Worm (Caenorhabditis elegans) whole organism, L4 larva: ENCODE measurements around the gene cam-1.
A peak's percentile ranks its signal among the peaks of the same experiment; 100 is the strongest.

Experiments
- F44E2.7 ChIP-seq: fragments of 200-800 bp; sonication (Bioruptor generic); IDR thresholded peaks from 2 replicates; pipeline ENCODE4 v2.1.2; 2022; ENCODE audit warnings: missing genetic modification characterization, missing compliant biosample characterization
- T20F7.1 ChIP-seq: fragments of 200-800 bp; sonication (Bioruptor generic); optimal IDR thresholded peaks from 2 replicates; lab custom pipeline; 2018; ENCODE audit warnings: mild to moderate bottlenecking, missing genetic modification characterization, missing compliant biosample characterization
- aha-1 ChIP-seq: fragments of 150-350 bp; peaks from one replicate; lab custom pipeline; 2014; ENCODE audit warnings: missing biosample characterization, missing genetic modification characterization
- attf-4 ChIP-seq: sonication (generic microtip); optimal IDR thresholded peaks from 3 replicates; lab custom pipeline; 2017; ENCODE audit warnings: missing biosample characterization, missing genetic modification characterization
- ceh-32 ChIP-seq: sonication (generic microtip); optimal IDR thresholded peaks from 2 replicates; lab custom pipeline; 2016; ENCODE audit warnings: mild to moderate bottlenecking, missing genetic modification characterization, missing compliant biosample characterization; ENCODE audit not compliant: poor library complexity
- ceh-62 ChIP-seq: sonication (generic microtip); optimal IDR thresholded peaks from 2 replicates; lab custom pipeline; 2017; ENCODE audit warnings: missing biosample characterization, missing genetic modification characterization
- cey-2 ChIP-seq: sonication (generic microtip); optimal IDR thresholded peaks from 3 replicates; lab custom pipeline; 2017; ENCODE audit warnings: missing genetic modification characterization, mild to moderate bottlenecking, missing compliant biosample characterization, antibody characterized with exemption, borderline replicate concordance; ENCODE audit not compliant: insufficient read depth
- daf-16 ChIP-seq, 3 experiments: sonication (generic microtip); optimal IDR thresholded peaks; 2 replicates each; lab custom pipeline; 2016 to 2017; ENCODE audit warnings: missing genetic modification characterization in 3 of 3, missing genetic modification reagents in 3 of 3, mild to moderate bottlenecking in 2 of 3, missing compliant biosample characterization in 2 of 3, missing biosample characterization in 1 of 3, moderate library complexity in 1 of 3
- dmd-6 ChIP-seq: fragments of 200-800 bp; sonication (Bioruptor generic); IDR thresholded peaks from 2 replicates; pipeline ENCODE4 v1.3.6; 2022; ENCODE audit warnings: missing genetic modification reagents, missing genetic modification characterization, missing compliant biosample characterization
- dpl-1 ChIP-seq: fragments of 150-350 bp; optimal IDR thresholded peaks from 2 replicates; lab custom pipeline; 2014; ENCODE audit warnings: missing biosample characterization, missing genetic modification reagents, missing genetic modification characterization
- duxl-1 ChIP-seq: sonication (generic microtip); optimal IDR thresholded peaks from 2 replicates; lab custom pipeline; 2016; ENCODE audit warnings: mild to moderate bottlenecking, missing genetic modification characterization, moderate library complexity, missing compliant biosample characterization; ENCODE audit not compliant: poor library complexity
- dve-1 ChIP-seq: sonication (generic microtip); optimal IDR thresholded peaks from 2 replicates; lab custom pipeline; 2017; ENCODE audit warnings: antibody characterized with exemption, mild to moderate bottlenecking, missing genetic modification characterization, missing compliant biosample characterization; ENCODE audit not compliant: insufficient read depth
- hlh-11 ChIP-seq: fragments of 200-800 bp; sonication (Bioruptor generic); optimal IDR thresholded peaks from 2 replicates; lab custom pipeline; 2018; ENCODE audit warnings: mild to moderate bottlenecking, missing genetic modification characterization, missing compliant biosample characterization
- hmg-1.1 ChIP-seq: fragments of 200-800 bp; sonication (Bioruptor generic); IDR thresholded peaks from 2 replicates; pipeline ENCODE4 v1.3.6; 2022; ENCODE audit warnings: missing genetic modification reagents, missing genetic modification characterization, missing compliant biosample characterization
- jun-1 ChIP-seq: fragments of 150-350 bp; optimal IDR thresholded peaks from 2 replicates; lab custom pipeline; 2014; ENCODE audit warnings: missing biosample characterization, missing genetic modification reagents, missing genetic modification characterization
- lsy-2 ChIP-seq, 2 experiments: fragments of 150-350 bp in 1 of 2; sonication (generic microtip) in 1 of 2; optimal IDR thresholded peaks; 2 replicates each; lab custom pipeline; 2014 to 2017; ENCODE audit warnings: missing biosample characterization in 2 of 2, missing genetic modification characterization in 2 of 2
- madf-5 ChIP-seq, 2 experiments: fragments of 200-800 bp; sonication (Bioruptor generic); IDR thresholded peaks; 2 replicates each; pipeline ENCODE4 v1.3.6; 2022; ENCODE audit warnings: missing compliant biosample characterization in 2 of 2, missing genetic modification characterization in 2 of 2
- nhr-10 ChIP-seq: fragments of 150-350 bp; optimal IDR thresholded peaks from 2 replicates; lab custom pipeline; 2014; ENCODE audit warnings: missing biosample characterization, missing genetic modification characterization
- nhr-28 ChIP-seq: fragments of 150-350 bp; optimal IDR thresholded peaks from 2 replicates; lab custom pipeline; 2014; ENCODE audit warnings: missing biosample characterization, missing genetic modification characterization
- nhr-48 ChIP-seq: sonication (generic microtip); optimal IDR thresholded peaks from 2 replicates; lab custom pipeline; 2016; ENCODE audit warnings: mild to moderate bottlenecking, missing genetic modification characterization, missing compliant biosample characterization
- nhr-77 ChIP-seq: fragments of 150-350 bp; optimal IDR thresholded peaks from 2 replicates; lab custom pipeline; 2014; ENCODE audit warnings: missing biosample characterization, missing genetic modification characterization
- pqm-1 ChIP-seq: sonication (generic microtip); optimal IDR thresholded peaks from 2 replicates; lab custom pipeline; 2017; ENCODE audit warnings: missing biosample characterization, missing genetic modification characterization
- skn-1 ChIP-seq: fragments of 150-350 bp; optimal IDR thresholded peaks from 2 replicates; lab custom pipeline; 2014; ENCODE audit warnings: missing biosample characterization, missing genetic modification characterization
- snpc-1.2 ChIP-seq: fragments of 200-800 bp; sonication (Bioruptor generic); IDR thresholded peaks from 2 replicates; pipeline ENCODE4 v1.3.6; 2022; ENCODE audit warnings: missing genetic modification reagents, missing genetic modification characterization, missing compliant biosample characterization
- tag-97 ChIP-seq: fragments of 200-800 bp; sonication (Bioruptor generic); IDR thresholded peaks from 2 replicates; pipeline ENCODE4 v1.3.6; 2022; ENCODE audit warnings: missing genetic modification characterization, missing compliant biosample characterization
- tra-1 ChIP-seq: fragments of 200-800 bp; sonication (Bioruptor generic); IDR thresholded peaks from 2 replicates; pipeline ENCODE4 v1.3.6; 2022; ENCODE audit warnings: missing genetic modification reagents, missing genetic modification characterization, missing compliant biosample characterization
- unc-62 ChIP-seq, 3 experiments: fragments of 150-350 bp in 1 of 3; sonication (generic microtip); optimal IDR thresholded peaks in 2 of 3; peaks in 1 of 3; 1 replicate in 1 of 3; 2 replicates in 2 of 3; lab custom pipeline; 2014 to 2017; ENCODE audit warnings: missing biosample characterization in 3 of 3, missing genetic modification characterization in 3 of 3, missing genetic modification reagents in 3 of 3, missing genotype in 1 of 3
- zip-2 ChIP-seq: fragments of 150-350 bp; optimal IDR thresholded peaks from 2 replicates; lab custom pipeline; 2014; ENCODE audit warnings: missing biosample characterization, missing genetic modification characterization

The cam-1 gene

ce11 chrII:9281595-9281994, 28.5 kb downstream of the cam-1 start (continued):
- TF ChIP-seq attf-4 (tag; lab: Kevin White, UChicago) = no peak
- TF ChIP-seq duxl-1 (tag; lab: Kevin White, UChicago) = no peak
- TF ChIP-seq lsy-2 (tag; optimal IDR thresholded peaks at IDR 0.05; lab: Kevin White, UChicago) = peak in 1 of 2 experiments; percentile 78
- peak; percentile 52 for TF ChIP-seq nhr-77 (tag; lab: Kevin White, UChicago)

ce11 chrII:9280846-9281245, 29.3 kb downstream of the cam-1 start:
- TF ChIP-seq madf-5 (GFP tag; IDR thresholded peaks at IDR 0.05; lab: Robert Waterston, UW) = no peak
- no peak for TF ChIP-seq ceh-62
- no peak for TF ChIP-seq jun-1 (tag; lab: Kevin White, UChicago)
- no peak for TF ChIP-seq zip-2 (tag; lab: Kevin White, UChicago)

DNA sequence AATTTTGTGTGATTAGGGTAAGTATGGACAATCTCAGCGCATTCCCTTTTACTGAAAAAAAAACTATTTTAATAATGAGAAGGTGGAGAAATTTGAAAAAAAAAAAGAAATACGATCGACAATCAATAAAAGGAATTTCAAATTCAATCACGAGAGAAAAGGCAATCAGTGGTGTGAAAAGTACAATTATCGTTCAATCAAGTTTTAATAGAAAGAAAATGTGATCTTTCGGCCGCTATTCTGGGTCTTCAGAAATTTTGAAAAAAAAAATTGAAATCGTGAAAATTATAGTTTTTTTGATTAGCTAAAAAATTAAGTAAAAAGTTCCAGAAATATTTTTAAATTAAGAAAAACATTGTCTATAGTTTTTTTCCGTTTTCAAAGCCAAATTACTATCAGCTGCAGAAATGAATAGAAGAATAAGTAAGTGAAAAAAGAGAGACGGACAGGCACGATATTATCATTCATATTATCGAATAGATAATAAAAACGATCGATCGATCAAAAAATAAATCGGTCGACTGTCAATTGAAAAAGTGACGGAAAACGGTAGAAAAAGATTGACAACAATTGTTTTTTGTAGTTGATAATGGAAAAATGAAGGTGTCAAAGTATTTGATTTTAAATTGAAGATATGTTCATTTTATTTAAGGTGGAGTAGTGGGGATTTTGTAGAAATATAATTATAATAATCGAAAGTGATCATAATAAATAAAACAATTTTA, 29.9 kb downstream of the cam-1 start, which contains the start of gene gldi-3:
TSS of gene gldi-3 (minus strand) at position 51 of the 725 bp plus-strand sequence.
- TF ChIP-seq T20F7.1 = peak; percentile 40
- TF ChIP-seq tra-1 (GFP tag; lab: Robert Waterston, UW) = peak; percentile 63; the same call in 1 of the 2 replicates
- peak; percentile 45 for TF ChIP-seq pqm-1 (tag; lab: Kevin White, UChicago)
- TF ChIP-seq ceh-32 (tag; lab: Kevin White, UChicago) = no peak
- peak; percentile 13 for TF ChIP-seq nhr-77 (tag; lab: Kevin White, UChicago)
- peak; percentile 82 for TF ChIP-seq dmd-6 (GFP tag; lab: Robert Waterston, UW)
- 0 out of 2 replicates have a peak, but pooled peaks have one; percentile 16 for TF ChIP-seq hmg-1.1 (GFP tag; lab: Robert Waterston, UW)
- peak; percentile 72 for TF ChIP-seq dve-1
- TF ChIP-seq hlh-11 (tag; lab: Kevin White, UChicago) = peak; percentile 60
- no peak for TF ChIP-seq cey-2
- TF ChIP-seq F44E2.7 (GFP tag; lab: Robert Waterston, UW) = no peak
- TF ChIP-seq daf-16 (GFP tag; optimal IDR thresholded peaks at IDR 0.05; lab: Kevin White, UChicago) = no peak
- TF ChIP-seq daf-16 (tag; optimal IDR thresholded peaks at IDR 0.05; lab: Kevin White, UChicago) = peak; percentile 71
- peak; percentile 22 for TF ChIP-seq nhr-48 (tag; lab: Kevin White, UChicago)
- TF ChIP-seq unc-62 (GFP tag; optimal IDR thresholded peaks at IDR 0.05 in 1 of 2; lab: Kevin White, UChicago) = peak in 1 of 2 experiments; percentile 57
- no peak for TF ChIP-seq unc-62 (tag; optimal IDR thresholded peaks at IDR 0.05; lab: Kevin White, UChicago)
- TF ChIP-seq dpl-1 (GFP tag; lab: Kevin White, UChicago) = no peak
- TF ChIP-seq nhr-28 (tag; lab: Kevin White, UChicago) = peak; percentile 87
- TF ChIP-seq, all 104 proteins: peak for 12

- TF ChIP-seq aha-1 (tag; lab: Kevin White, UChicago) (peak; percentile 58), nhr-10 (tag; lab: Kevin White, UChicago) (no peak)
Observed at ce11 chrII:9279016-9279415, 31.1 kb downstream of the cam-1 start.

ce11 chrII:9277153-9277552, 33.0 kb downstream of the cam-1 start:
- TF ChIP-seq skn-1 (tag; lab: Kevin White, UChicago) = no peak
- TF ChIP-seq unc-62 (GFP tag; optimal IDR thresholded peaks at IDR 0.05 in 1 of 2; lab: Kevin White, UChicago) = peak in 1 of 2 experiments; percentile 45
- no peak for TF ChIP-seq unc-62 (tag; optimal IDR thresholded peaks at IDR 0.05; lab: Kevin White, UChicago)

ce11 chrII:9275173-9275572, 34.9 kb downstream of the cam-1 start:
- TF ChIP-seq tag-97 (GFP tag; lab: Robert Waterston, UW) (no peak), daf-16 (GFP tag; optimal IDR thresholded peaks at IDR 0.05; lab: Kevin White, UChicago) (no peak), daf-16 (tag; optimal IDR thresholded peaks at IDR 0.05; lab: Kevin White, UChicago) (peak; percentile 8), nhr-48 (tag; lab: Kevin White, UChicago) (no peak), dmd-6 (GFP tag; lab: Robert Waterston, UW) (no peak), nhr-10 (tag; lab: Kevin White, UChicago) (peak; percentile 36), snpc-1.2 (GFP tag; lab: Robert Waterston, UW) (0 out of 2 replicates have a peak, but pooled peaks have one; percentile 39)
